Worm (Caenorhabditis elegans): ENCODE results near the gene F41E6.17.

The F41E6.17 gene

ce11 chrV:8643093-8643492 lies 19.2 kb downstream of the F41E6.17 start, which contains the start of gene asp-13:
TSS of gene asp-13 (minus strand) at chrV:8643193.
- no peak for TF ChIP-seq nhr-76 (tag; optimal IDR thresholded peaks at IDR 0.05)
- no peak for TF ChIP-seq ceh-39 (tag; optimal IDR thresholded peaks at IDR 0.05)
- TF ChIP-seq ztf-11 (tag; optimal IDR thresholded peaks at IDR 0.05) = no peak
- no peak for TF ChIP-seq elt-3 (tag; optimal IDR thresholded peaks at IDR 0.05)
- TF ChIP-seq mep-1 (tag; optimal IDR thresholded peaks at IDR 0.05) = no peak
- no peak for TF ChIP-seq unc-120 (tag; optimal IDR thresholded peaks at IDR 0.05; ENCODE audit: poor library complexity, severe bottlenecking)
- no peak for TF ChIP-seq pha-4 (tag; optimal IDR thresholded peaks at IDR 0.05)
- no peak for TF ChIP-seq nhr-237 (tag; optimal IDR thresholded peaks at IDR 0.05)
- TF ChIP-seq ces-1 (GFP tag; optimal IDR thresholded peaks at IDR 0.05) = no peak
- TF ChIP-seq snpc-4 (tag; optimal IDR thresholded peaks at IDR 0.05) = no peak
- TF ChIP-seq cnd-1 (tag; optimal IDR thresholded peaks at IDR 0.05) = no peak
- TF ChIP-seq mls-2 (tag; optimal IDR thresholded peaks at IDR 0.05) = no peak
- no peak for TF ChIP-seq lsy-2 (tag; optimal IDR thresholded peaks at IDR 0.05)
- TF ChIP-seq ceh-43 (GFP tag; optimal IDR thresholded peaks at IDR 0.05) = no peak
- TF ChIP-seq zip-8 (tag; optimal IDR thresholded peaks at IDR 0.05) = no peak
- TF ChIP-seq nhr-2 (tag; optimal IDR thresholded peaks at IDR 0.05) = no peak
- TF ChIP-seq sptf-1 (tag; optimal IDR thresholded peaks at IDR 0.05) = no peak
- no peak for TF ChIP-seq sem-2 (GFP tag; optimal IDR thresholded peaks at IDR 0.05)
- TF ChIP-seq lin-32 (GFP tag; optimal IDR thresholded peaks at IDR 0.05) = no peak
- TF ChIP-seq ceh-83 (GFP tag; optimal IDR thresholded peaks at IDR 0.05) = no peak

- no peak for TF ChIP-seq elt-3 (tag; optimal IDR thresholded peaks at IDR 0.05)
- TF ChIP-seq mep-1 (tag; optimal IDR thresholded peaks at IDR 0.05) = no peak
- TF ChIP-seq nhr-2 (tag; optimal IDR thresholded peaks at IDR 0.05) = no peak
- TF ChIP-seq nhr-237 (tag; optimal IDR thresholded peaks at IDR 0.05) = no peak
- TF ChIP-seq sem-2 (GFP tag; optimal IDR thresholded peaks at IDR 0.05) = no peak
- TF ChIP-seq M03D4.4 (tag; optimal IDR thresholded peaks at IDR 0.05) = no peak
- no peak for TF ChIP-seq lsy-2 (tag; optimal IDR thresholded peaks at IDR 0.05)
- no peak for TF ChIP-seq lin-13 (tag; optimal IDR thresholded peaks at IDR 0.05)
- no peak for TF ChIP-seq flh-1 (GFP tag; optimal IDR thresholded peaks at IDR 0.05)
Observed at ce11 chrV:8648251-8648650, 24.4 kb downstream of the F41E6.17 start.

DNA sequence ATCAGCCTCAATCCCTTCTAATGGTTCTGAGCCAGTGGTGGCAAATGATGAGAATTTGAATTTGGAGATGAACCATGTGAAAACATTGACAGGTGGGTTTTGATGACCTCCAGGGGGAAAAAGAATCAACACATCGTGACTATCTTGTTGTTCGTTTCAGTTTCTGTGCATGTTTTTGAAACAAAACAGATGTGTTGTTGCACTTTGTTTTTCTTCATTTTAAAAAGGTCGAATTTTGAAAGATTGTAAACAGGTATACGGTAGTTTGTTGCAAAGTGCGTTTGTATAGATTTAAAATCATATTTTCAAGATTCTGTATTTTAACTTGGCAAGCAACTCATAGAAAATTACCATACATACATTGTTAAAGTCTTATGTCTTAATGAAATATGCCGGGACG lies 26.5 kb downstream of the F41E6.17 start:
- TF ChIP-seq ceh-39 (tag; optimal IDR thresholded peaks at IDR 0.05) = no peak
- no peak for TF ChIP-seq nhr-76 (tag; optimal IDR thresholded peaks at IDR 0.05)
- no peak for TF ChIP-seq sem-2 (GFP tag; optimal IDR thresholded peaks at IDR 0.05)
- TF ChIP-seq snpc-4 (tag; optimal IDR thresholded peaks at IDR 0.05) = no peak
- no peak for TF ChIP-seq blmp-1 (tag; optimal IDR thresholded peaks at IDR 0.05)
- TF ChIP-seq elt-1 (tag; optimal IDR thresholded peaks at IDR 0.05; ENCODE audit: borderline replicate concordance, insufficient read depth) = no peak
- no peak for TF ChIP-seq lsy-2 (tag; optimal IDR thresholded peaks at IDR 0.05)
- TF ChIP-seq ham-2 (GFP tag; optimal IDR thresholded peaks at IDR 0.05) = no peak
- TF ChIP-seq nhr-28 (tag; optimal IDR thresholded peaks at IDR 0.05) = no peak
- no peak for TF ChIP-seq nhr-12 (tag; optimal IDR thresholded peaks at IDR 0.05)
- no peak for TF ChIP-seq nhr-2 (tag; optimal IDR thresholded peaks at IDR 0.05)
- TF ChIP-seq ceh-83 (GFP tag; optimal IDR thresholded peaks at IDR 0.05) = no peak
- no peak for TF ChIP-seq unc-39 (tag; optimal IDR thresholded peaks at IDR 0.05)
- no peak for TF ChIP-seq hlh-1 (tag; optimal IDR thresholded peaks at IDR 0.05)

- TF ChIP-seq mab-5 (tag; optimal IDR thresholded peaks at IDR 0.05) (no peak), zip-8 (tag; optimal IDR thresholded peaks at IDR 0.05) (no peak), bed-3 (GFP tag; optimal IDR thresholded peaks at IDR 0.05) (no peak), unc-39 (tag; optimal IDR thresholded peaks at IDR 0.05) (no peak), nhr-237 (tag; optimal IDR thresholded peaks at IDR 0.05) (no peak), elt-3 (tag; optimal IDR thresholded peaks at IDR 0.05) (no peak), lin-32 (GFP tag; optimal IDR thresholded peaks at IDR 0.05) (no peak), ham-2 (GFP tag; optimal IDR thresholded peaks at IDR 0.05) (no peak), nhr-28 (tag; optimal IDR thresholded peaks at IDR 0.05) (no peak), ztf-11 (tag; optimal IDR thresholded peaks at IDR 0.05) (no peak), snpc-4 (tag; optimal IDR thresholded peaks at IDR 0.05) (no peak), mls-2 (tag; optimal IDR thresholded peaks at IDR 0.05) (no peak), blmp-1 (tag; optimal IDR thresholded peaks at IDR 0.05) (no peak), ces-1 (GFP tag; optimal IDR thresholded peaks at IDR 0.05) (no peak)
Observed at ce11 chrV:8651007-8651711, 27.3 kb downstream of the F41E6.17 start.

Measured in whole organism, mixed stage, embryonic.